Worm (Caenorhabditis elegans): ENCODE data around the gene C45G9.9.
"Not testable (repeated sequence)": the region's sequence is repeated elsewhere in the genome, so short reads cannot be mapped to it uniquely, and the experiment has no call there.

The C45G9.9 gene

DNA sequence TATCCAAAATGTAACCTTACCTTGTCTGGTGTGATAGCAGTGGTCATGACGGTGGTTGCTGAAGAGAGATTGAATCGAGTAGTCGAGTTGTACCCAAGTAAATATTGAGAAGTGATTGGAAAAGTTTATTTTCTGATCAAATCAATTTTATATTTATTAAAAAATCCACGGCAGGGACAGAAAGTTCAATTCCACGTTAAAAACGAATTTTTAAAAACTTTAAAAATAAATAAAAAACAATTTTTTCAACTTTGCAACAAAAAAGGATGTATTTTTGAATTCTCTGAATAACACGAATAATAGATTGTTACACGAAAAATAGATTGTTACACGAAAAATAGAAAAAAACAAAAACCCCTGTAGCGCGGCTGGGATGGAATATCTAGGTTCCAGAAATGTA, at the start of gene C45G9.9:
Gene C45G9.9 (minus strand): TSS at position 101 of the 400 bp plus-strand sequence.
- not testable (repeated sequence) for TF ChIP-seq ztf-4, mdl-1, mbf-1 (tag; optimal IDR thresholded peaks at IDR 0.05)

ce11 chrIII:5102616-5103015, 47.0 kb upstream of the C45G9.9 start, which contains the start of gene F54D8.6:
Gene F54D8.6 (plus strand): TSS chrIII:5102985.
- TF ChIP-seq mab-5 (tag; optimal IDR thresholded peaks at IDR 0.05) = peak; percentile 2
- TF ChIP-seq crh-2 (tag; optimal IDR thresholded peaks at IDR 0.05) = peak; percentile 35
- no peak for TF ChIP-seq ztf-11 (tag; optimal IDR thresholded peaks at IDR 0.05)
- TF ChIP-seq C34F6.9 (tag; optimal IDR thresholded peaks at IDR 0.05) = peak; percentile 83
- no peak for TF ChIP-seq elt-3 (tag; optimal IDR thresholded peaks at IDR 0.05)
- peak; percentile 30 for TF ChIP-seq fos-1 (tag; optimal IDR thresholded peaks at IDR 0.05)
- TF ChIP-seq lsy-2 (tag; optimal IDR thresholded peaks at IDR 0.05) = peak in 1 of 2 experiments; percentile 69
- TF ChIP-seq peb-1 (tag; optimal IDR thresholded peaks at IDR 0.05) = no peak
- TF ChIP-seq gmeb-1 (tag; optimal IDR thresholded peaks at IDR 0.05) = peak; percentile 40
- peak; percentile 23 for TF ChIP-seq nhr-25 (tag; optimal IDR thresholded peaks at IDR 0.05)
- TF ChIP-seq unc-55 (GFP tag; optimal IDR thresholded peaks at IDR 0.05) = peak; percentile 74
- peak; percentile 43 for TF ChIP-seq sma-9 (GFP tag; optimal IDR thresholded peaks at IDR 0.05)
- no peak for TF ChIP-seq sma-9 (tag; optimal IDR thresholded peaks at IDR 0.05)
- peak; percentile 54 for TF ChIP-seq sma-3 (GFP tag; optimal IDR thresholded peaks at IDR 0.05)
- peak; percentile 46 for TF ChIP-seq lin-13 (GFP tag; optimal IDR thresholded peaks at IDR 0.05)

DNA sequence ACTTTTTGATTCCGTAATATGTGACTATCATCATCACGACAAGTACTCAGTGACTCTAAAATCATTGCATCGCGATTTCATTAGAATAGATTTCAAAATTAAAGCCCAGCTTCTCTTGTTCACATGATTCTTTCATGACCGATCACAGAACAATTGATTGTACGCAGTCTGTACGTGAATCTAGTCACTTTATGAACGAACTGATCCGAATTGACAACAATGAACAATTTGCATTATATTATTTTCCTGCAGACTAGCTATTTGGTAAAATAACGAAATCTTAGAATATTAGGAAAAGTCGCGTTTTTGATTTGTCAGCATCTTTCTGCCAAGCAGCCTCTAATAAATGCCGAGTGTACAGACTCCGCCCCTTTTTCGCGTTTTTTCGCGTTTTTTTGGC, 43.9 kb upstream of the C45G9.9 start:
- TF ChIP-seq egl-27 (tag; optimal IDR thresholded peaks at IDR 0.05) (no peak), ztf-1 (GFP tag; conservative IDR thresholded peaks at IDR 0.05) (no peak), nhr-12 (tag; optimal IDR thresholded peaks at IDR 0.05) (no peak), ama-1 (optimal IDR thresholded peaks at IDR 0.05) (no peak), elt-3 (tag; optimal IDR thresholded peaks at IDR 0.05) (no peak), snpc-4 (tag; optimal IDR thresholded peaks at IDR 0.05) (no peak), ceh-16 (tag; optimal IDR thresholded peaks at IDR 0.05) (no peak), lin-39 (tag; optimal IDR thresholded peaks at IDR 0.05) (no peak), nhr-237 (tag; optimal IDR thresholded peaks at IDR 0.05) (no peak), unc-55 (GFP tag; optimal IDR thresholded peaks at IDR 0.05) (no peak), nhr-6 (tag; optimal IDR thresholded peaks at IDR 0.05) (no peak), skn-1 (tag; optimal IDR thresholded peaks at IDR 0.05) (no peak)

DNA sequence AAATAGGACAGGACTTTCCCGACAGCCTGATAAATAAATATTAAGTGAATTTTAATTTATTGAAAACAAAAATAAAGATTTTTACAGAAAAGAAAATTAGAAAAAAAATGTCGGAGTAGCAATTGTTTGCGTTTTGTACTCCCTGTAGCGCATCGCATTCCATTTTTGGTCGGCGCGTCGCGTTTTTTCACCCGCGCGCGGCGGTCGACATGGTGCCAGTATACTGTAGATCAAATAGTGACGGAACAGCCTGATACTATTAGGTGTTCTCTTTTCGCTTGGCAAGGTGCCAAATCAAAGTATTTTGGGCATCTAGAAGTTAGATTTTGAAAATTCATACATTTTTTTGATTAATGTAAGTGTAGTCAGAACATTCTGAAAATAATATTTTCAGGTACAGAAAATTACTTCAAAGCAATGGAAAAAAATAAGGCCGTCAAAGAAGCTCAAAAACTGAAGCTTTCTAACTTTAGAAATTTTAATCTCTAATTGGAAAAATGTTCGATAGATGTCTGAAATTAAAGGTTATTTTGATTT, 43.2 kb upstream of the C45G9.9 start:
- TF ChIP-seq dmd-4 (tag; optimal IDR thresholded peaks at IDR 0.05) (no peak), lin-39 (tag; optimal IDR thresholded peaks at IDR 0.05) (no peak), crh-2 (tag; optimal IDR thresholded peaks at IDR 0.05) (no peak), Y55F3AM.14 (GFP tag; optimal IDR thresholded peaks at IDR 0.05) (no peak), F13H6.1 (tag; optimal IDR thresholded peaks at IDR 0.05) (no peak), nhr-25 (tag; optimal IDR thresholded peaks at IDR 0.05) (no peak), nhr-77 (tag; optimal IDR thresholded peaks at IDR 0.05) (no peak), mab-5 (tag; optimal IDR thresholded peaks at IDR 0.05) (no peak), gmeb-1 (tag; optimal IDR thresholded peaks at IDR 0.05) (no peak), ztf-11 (tag; optimal IDR thresholded peaks at IDR 0.05) (no peak), elt-3 (tag; optimal IDR thresholded peaks at IDR 0.05) (no peak), R02D3.7 (tag; optimal IDR thresholded peaks at IDR 0.05) (no peak)

ce11 chrIII:5096741-5097140, 41.1 kb upstream of the C45G9.9 start:
- TF ChIP-seq fos-1 (tag; optimal IDR thresholded peaks at IDR 0.05) = peak; percentile 17
- TF ChIP-seq R02D3.7 (tag; optimal IDR thresholded peaks at IDR 0.05) = no peak
- TF ChIP-seq unc-55 (GFP tag; optimal IDR thresholded peaks at IDR 0.05) = no peak
- no peak for TF ChIP-seq nhr-6 (tag; optimal IDR thresholded peaks at IDR 0.05)
- TF ChIP-seq blmp-1 (tag; optimal IDR thresholded peaks at IDR 0.05; ENCODE audit: insufficient read depth) = peak; percentile 46
- peak; percentile 94 for TF ChIP-seq sma-9 (GFP tag; optimal IDR thresholded peaks at IDR 0.05)
- TF ChIP-seq sma-9 (tag; optimal IDR thresholded peaks at IDR 0.05) = no peak
- TF ChIP-seq nhr-21 (tag; optimal IDR thresholded peaks at IDR 0.05) = peak; percentile 82
- no peak for TF ChIP-seq unc-62 (GFP tag; optimal IDR thresholded peaks at IDR 0.05)
- no peak for TF ChIP-seq dmd-4 (tag; optimal IDR thresholded peaks at IDR 0.05)
- TF ChIP-seq mdl-1 (tag; optimal IDR thresholded peaks at IDR 0.05) = peak in 1 of 2 experiments; percentile 33
- TF ChIP-seq alr-1 (tag; optimal IDR thresholded peaks at IDR 0.05) = no peak
- peak in 1 of 2 experiments; percentile 1 for TF ChIP-seq lsy-2 (tag; optimal IDR thresholded peaks at IDR 0.05)
- no peak for TF ChIP-seq nhr-77 (tag; optimal IDR thresholded peaks at IDR 0.05)
- TF ChIP-seq nhr-237 (tag; optimal IDR thresholded peaks at IDR 0.05) = no peak
- no peak for TF ChIP-seq ceh-82 (tag; optimal IDR thresholded peaks at IDR 0.05)
- peak; percentile 5 for TF ChIP-seq crh-2 (tag; optimal IDR thresholded peaks at IDR 0.05)

All from whole organism, L2 larva.